Worm (Caenorhabditis elegans) whole organism, early embryonic: Measurements from ENCODE around the gene M28.4.

ENCODE experiments used
- B0310.2 ChIP-seq: sonication (generic microtip); optimal IDR thresholded peaks from 2 replicates; lab custom pipeline; 2016; ENCODE audit warnings: mild to moderate bottlenecking, missing genetic modification characterization, missing compliant biosample characterization
- F13C5.2 ChIP-seq: sonication (generic microtip); optimal IDR thresholded peaks from 2 replicates; lab custom pipeline; 2017; ENCODE audit warnings: mild to moderate bottlenecking, missing genetic modification characterization, inconsistent platforms, missing compliant biosample characterization
- aly-1 ChIP-seq: sonication (generic microtip); optimal IDR thresholded peaks from 2 replicates; lab custom pipeline; 2016; ENCODE audit warnings: missing genetic modification characterization, missing compliant biosample characterization
- ama-1 ChIP-seq: fragments of 150-350 bp; optimal IDR thresholded peaks from 2 replicates; lab custom pipeline; 2014
- ceh-13 ChIP-seq: fragments of 200-800 bp; sonication (Bioruptor generic); optimal IDR thresholded peaks from 2 replicates; lab custom pipeline; 2018; ENCODE audit warnings: mild to moderate bottlenecking, missing genetic modification characterization, missing compliant biosample characterization
- ceh-36 ChIP-seq: sonication (generic microtip); optimal IDR thresholded peaks from 2 replicates; lab custom pipeline; 2016; ENCODE audit warnings: missing genetic modification characterization, inconsistent platforms, missing compliant biosample characterization
- ets-7 ChIP-seq: sonication (generic microtip); optimal IDR thresholded peaks from 2 replicates; lab custom pipeline; 2016; ENCODE audit warnings: missing genotype, missing genetic modification characterization, missing compliant biosample characterization
- flt-1 ChIP-seq: fragments of 200-800 bp; sonication (Bioruptor generic); IDR thresholded peaks from 2 replicates; pipeline ENCODE4 v1.3.6; 2022; ENCODE audit warnings: missing genetic modification characterization, missing compliant biosample characterization
- hmbx-1 ChIP-seq: sonication (generic microtip); optimal IDR thresholded peaks from 2 replicates; lab custom pipeline; 2016; ENCODE audit warnings: mild to moderate bottlenecking, missing genetic modification characterization, missing compliant biosample characterization
- hmg-4 ChIP-seq: fragments of 200-800 bp; sonication (Bioruptor generic); optimal IDR thresholded peaks from 2 replicates; lab custom pipeline; 2018; ENCODE audit warnings: mild to moderate bottlenecking, missing genetic modification characterization, missing compliant biosample characterization
- hnd-1 ChIP-seq: sonication (generic microtip); optimal IDR thresholded peaks from 2 replicates; lab custom pipeline; 2016; ENCODE audit warnings: missing genetic modification characterization, missing compliant biosample characterization
- pes-1 ChIP-seq: fragments of 200-800 bp; sonication (Bioruptor generic); IDR thresholded peaks from 2 replicates; pipeline ENCODE4 v1.3.6; 2022; ENCODE audit warnings: missing genetic modification reagents, missing genetic modification characterization, missing compliant biosample characterization
- scrt-1 ChIP-seq: fragments of 200-800 bp; sonication (Bioruptor generic); IDR thresholded peaks from 2 replicates; pipeline ENCODE4 v1.3.6; 2022; ENCODE audit warnings: missing genetic modification characterization, missing compliant biosample characterization
- sea-1 ChIP-seq: fragments of 200-800 bp; sonication (Bioruptor generic); conservative IDR thresholded peaks from 2 replicates; pipeline ENCODE4 v1.3.6; 2022; ENCODE audit warnings: missing genetic modification characterization, missing compliant biosample characterization
- tbx-11 ChIP-seq: fragments of 200-800 bp; sonication (Bioruptor generic); IDR thresholded peaks from 2 replicates; pipeline ENCODE4 v1.3.6; 2022; ENCODE audit warnings: missing genetic modification characterization, missing compliant biosample characterization
- tbx-37 ChIP-seq: fragments of 200-800 bp; sonication (Bioruptor generic); conservative IDR thresholded peaks from 2 replicates; pipeline ENCODE4 v1.3.6; 2022; ENCODE audit warnings: missing genetic modification reagents, missing genetic modification characterization, missing compliant biosample characterization
- tra-4 ChIP-seq: sonication (generic microtip); optimal IDR thresholded peaks from 2 replicates; lab custom pipeline; 2017; ENCODE audit warnings: missing genetic modification characterization, missing compliant biosample characterization

The M28.4 gene

ce11 chrII:10652112-10652511, 8.6 kb downstream of the M28.4 start, which contains the start of gene nphp-1:
Gene nphp-1, minus strand, starts transcription at chrII:10652256.
- TF ChIP-seq aly-1 (tag; lab: Kevin White, UChicago): no peak
- no peak for TF ChIP-seq ceh-36
- no peak for TF ChIP-seq ets-7
- TF ChIP-seq F13C5.2 (tag; lab: Kevin White, UChicago): no peak
- no peak for TF ChIP-seq pes-1
- TF ChIP-seq ceh-13 (GFP tag; lab: Kevin White, UChicago): no peak
- no peak for TF ChIP-seq tbx-37
- no peak for TF ChIP-seq sea-1 (GFP tag; lab: Robert Waterston, UW)
- no peak for TF ChIP-seq flt-1
- no peak for TF ChIP-seq tbx-11 (GFP tag; lab: Robert Waterston, UW)
- TF ChIP-seq tra-4 (tag; lab: Kevin White, UChicago): no peak
- no peak for TF ChIP-seq hmbx-1
- TF ChIP-seq ama-1: no peak
- no peak for TF ChIP-seq hnd-1 (tag; lab: Kevin White, UChicago)

- TF ChIP-seq ama-1 (no peak), ceh-13 (GFP tag; lab: Kevin White, UChicago) (no peak), tbx-37 (no peak), flt-1 (no peak), hmg-4 (GFP tag; lab: Kevin White, UChicago) (no peak), tra-4 (tag; lab: Kevin White, UChicago) (no peak), hnd-1 (tag; lab: Kevin White, UChicago) (no peak), pes-1 (no peak), B0310.2 (no peak), tbx-11 (GFP tag; lab: Robert Waterston, UW) (no peak), F13C5.2 (tag; lab: Kevin White, UChicago) (no peak), scrt-1 (GFP tag; lab: Robert Waterston, UW) (no peak), ceh-36 (no peak)
These were observed 10.1 kb downstream of the M28.4 start for ce11 chrII:10653559-10653958.

- TF ChIP-seq ama-1: no peak
- no peak for TF ChIP-seq F13C5.2 (tag; lab: Kevin White, UChicago)
- no peak for TF ChIP-seq pes-1
- TF ChIP-seq hmbx-1: no peak
- no peak for TF ChIP-seq tra-4 (tag; lab: Kevin White, UChicago)
- no peak for TF ChIP-seq ets-7
These were observed 10.9 kb downstream of the M28.4 start for ce11 chrII:10654435-10654834.

ce11 chrII:10656395-10656794, 12.9 kb downstream of the M28.4 start:
- TF ChIP-seq tbx-37 (no peak), B0310.2 (no peak), hmbx-1 (no peak), aly-1 (tag; lab: Kevin White, UChicago) (no peak), flt-1 (no peak), ets-7 (no peak), F13C5.2 (tag; lab: Kevin White, UChicago) (no peak), pes-1 (no peak), hmg-4 (GFP tag; lab: Kevin White, UChicago) (no peak), scrt-1 (GFP tag; lab: Robert Waterston, UW) (no peak), tbx-11 (GFP tag; lab: Robert Waterston, UW) (no peak), sea-1 (GFP tag; lab: Robert Waterston, UW) (no peak), ceh-13 (GFP tag; lab: Kevin White, UChicago) (no peak)

ce11 chrII:10657632-10658108, 14.2 kb downstream of the M28.4 start, which contains the start of gene lact-3:
Gene lact-3, minus strand, starts transcription at chrII:10657682.
- TF ChIP-seq B0310.2: no peak
- TF ChIP-seq sea-1 (GFP tag; lab: Robert Waterston, UW): 0 out of 2 replicates have a peak, but pooled peaks have one; percentile 9
- TF ChIP-seq aly-1 (tag; lab: Kevin White, UChicago): no peak

- TF ChIP-seq flt-1 (no peak), aly-1 (tag; lab: Kevin White, UChicago) (no peak), ets-7 (no peak), hmbx-1 (no peak), tbx-11 (GFP tag; lab: Robert Waterston, UW) (no peak), ama-1 (no peak), hnd-1 (tag; lab: Kevin White, UChicago) (no peak), ceh-36 (no peak), tra-4 (tag; lab: Kevin White, UChicago) (no peak), B0310.2 (no peak)
These were observed 15.2 kb downstream of the M28.4 start, which contains the start of the genes snu-13 and rsp-7 for ce11 chrII:10658576-10659256. Gene snu-13, minus strand, starts transcription at chrII:10658626. Gene rsp-7, plus strand, starts transcription at chrII:10659206.

- TF ChIP-seq pes-1 (no peak), F13C5.2 (tag; lab: Kevin White, UChicago) (no peak), hmg-4 (GFP tag; lab: Kevin White, UChicago) (no peak), ceh-36 (no peak), tra-4 (tag; lab: Kevin White, UChicago) (no peak)
These were observed 16.1 kb downstream of the M28.4 start for ce11 chrII:10659585-10659984.

- TF ChIP-seq pes-1: no peak
- no peak for TF ChIP-seq aly-1 (tag; lab: Kevin White, UChicago)
- TF ChIP-seq ceh-13 (GFP tag; lab: Kevin White, UChicago): no peak
- TF ChIP-seq ama-1: no peak
- no peak for TF ChIP-seq sea-1 (GFP tag; lab: Robert Waterston, UW)
- no peak for TF ChIP-seq flt-1
- no peak for TF ChIP-seq scrt-1 (GFP tag; lab: Robert Waterston, UW)
- no peak for TF ChIP-seq B0310.2
- no peak for TF ChIP-seq ceh-36
- TF ChIP-seq F13C5.2 (tag; lab: Kevin White, UChicago): no peak
- no peak for TF ChIP-seq hmg-4 (GFP tag; lab: Kevin White, UChicago)
These were observed 17.4 kb downstream of the M28.4 start, which contains the start of gene marc-2 for ce11 chrII:10660892-10661291. Gene marc-2, minus strand, starts transcription at chrII:10660992.
